Fruit fly (Drosophila melanogaster) whole organism, adult: ENCODE results near the gene CG2076.
"Not testable (repeated sequence)": the region's sequence is repeated elsewhere in the genome, so short reads cannot be mapped to it uniquely, and the experiment has no call there.

ENCODE experiments used
- CG11617 ChIP-seq: fragments of 200-800 bp; sonication (Bioruptor generic); optimal IDR thresholded peaks from 2 replicates; lab custom pipeline; 2017; ENCODE audit warnings: mild to moderate bottlenecking, missing biosample characterization, missing genetic modification reagents, missing genetic modification characterization
- CG12768 ChIP-seq: fragments of 200-800 bp; sonication (Bioruptor generic); optimal IDR thresholded peaks from 2 replicates; lab custom pipeline; 2017; ENCODE audit warnings: missing biosample characterization, missing genetic modification characterization, mild to moderate bottlenecking, moderate library complexity, missing genetic modification reagents
- CG7045 ChIP-seq: fragments of 200-800 bp; sonication (Bioruptor generic); optimal IDR thresholded peaks from 2 replicates; lab custom pipeline; 2017; ENCODE audit warnings: missing biosample characterization, mild to moderate bottlenecking, missing genetic modification characterization
- Clk ChIP-seq: fragments of 200-800 bp; sonication (Bioruptor generic); optimal IDR thresholded peaks from 2 replicates; lab custom pipeline; 2017; ENCODE audit warnings: missing biosample characterization, missing genetic modification characterization
- Hr96 ChIP-seq: fragments of 200-800 bp; sonication (Bioruptor generic); optimal IDR thresholded peaks from 2 replicates; lab custom pipeline; 2016; ENCODE audit warnings: missing biosample characterization, missing genetic modification characterization
- bab1 ChIP-seq: fragments of 200-800 bp; sonication (Bioruptor generic); optimal IDR thresholded peaks from 3 replicates; lab custom pipeline; 2019; ENCODE audit warnings: missing biosample characterization, mild to moderate bottlenecking, missing genetic modification characterization, moderate library complexity
- cic ChIP-seq: fragments of 200-800 bp; sonication (Bioruptor generic); optimal IDR thresholded peaks from 2 replicates; lab custom pipeline; 2017; ENCODE audit warnings: missing biosample characterization, mild to moderate bottlenecking, missing genetic modification characterization, moderate library complexity
- cnc ChIP-seq, 2 experiments: fragments of >200 bp; optimal IDR thresholded peaks; 2 replicates each; lab custom pipeline; 2017
- ovo ChIP-seq: fragments of 200-800 bp; sonication (Bioruptor generic); optimal IDR thresholded peaks from 2 replicates; lab custom pipeline; 2016; ENCODE audit warnings: missing biosample characterization, missing genetic modification characterization
- pad ChIP-seq: fragments of 200-800 bp; sonication (Bioruptor generic); optimal IDR thresholded peaks from 3 replicates; lab custom pipeline; 2017; ENCODE audit warnings: missing biosample characterization, missing genetic modification characterization, mild to moderate bottlenecking, moderate library complexity, missing genetic modification reagents
- tj ChIP-seq: fragments of 200-800 bp; sonication (Bioruptor generic); optimal IDR thresholded peaks from 3 replicates; lab custom pipeline; 2017; ENCODE audit warnings: missing biosample characterization, mild to moderate bottlenecking, missing genetic modification characterization, moderate library complexity
- toe ChIP-seq: fragments of 200-800 bp; sonication (Bioruptor generic); optimal IDR thresholded peaks from 2 replicates; lab custom pipeline; 2016; ENCODE audit warnings: missing biosample characterization, missing genetic modification characterization

DNA sequence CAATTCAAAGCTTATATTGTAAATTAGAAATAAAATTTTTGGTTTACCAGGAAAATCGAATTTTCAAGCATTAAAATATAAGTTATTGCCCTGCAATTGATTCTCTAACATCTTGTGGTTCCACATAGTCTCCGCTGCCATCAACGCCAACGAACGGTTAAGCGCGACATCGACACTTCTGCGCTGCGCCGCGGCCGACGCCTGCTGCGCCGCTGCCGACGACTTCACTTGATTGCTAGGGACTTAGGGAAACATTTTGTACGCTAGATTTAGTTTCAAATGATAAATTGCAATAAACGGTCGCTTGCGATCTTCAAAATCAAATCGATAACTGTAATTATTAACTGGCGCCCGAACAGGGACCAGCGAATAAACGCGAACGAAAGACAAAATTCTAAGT, 6.0 kb downstream of the CG2076 start, which contains the start of gene CG42249:
- TF ChIP-seq cic (GFP tag; lab: Kevin White, UChicago); Clk; ovo (GFP tag; lab: Kevin White, UChicago); CG11617; cnc (optimal IDR thresholded peaks at IDR 0.05; lab: Kevin White, UChicago); CG7045 (GFP tag; lab: Kevin White, UChicago); pad (GFP tag; lab: Kevin White, UChicago); tj; CG12768 (GFP tag; lab: Kevin White, UChicago); toe (GFP tag; lab: Kevin White, UChicago); Hr96 (GFP tag; lab: Kevin White, UChicago); bab1: not testable (repeated sequence)
